Worm (Caenorhabditis elegans) whole organism, L4/young adult: ENCODE results near the gene cyp-33C4.

Source experiments
- W03F9.2 ChIP-seq: fragments of 150-350 bp; optimal IDR thresholded peaks from 2 replicates; lab custom pipeline; 2014; ENCODE audit warnings: missing biosample characterization, missing genetic modification characterization
- dao-5 ChIP-seq: sonication (generic microtip); optimal IDR thresholded peaks from 2 replicates; lab custom pipeline; 2016; ENCODE audit warnings: missing genotype, missing genetic modification characterization, moderate library complexity, missing compliant biosample characterization
- him-1 ChIP-seq: sonication (generic microtip); optimal IDR thresholded peaks from 2 replicates; lab custom pipeline; 2016; ENCODE audit warnings: missing genotype, missing genetic modification reagents, missing genetic modification characterization, missing compliant biosample characterization

The cyp-33C4 gene

ce11 chrV:2214428-2215038 lies 21.4 kb upstream of the cyp-33C4 start, which contains the start of gene nhr-184:
nhr-184 (minus strand) TSS chrV:2214478.
- no peak for TF ChIP-seq him-1
- peak; percentile 33 for TF ChIP-seq W03F9.2 (tag; lab: Kevin White, UChicago)
- no peak for TF ChIP-seq dao-5 (tag; lab: Kevin White, UChicago)

- TF ChIP-seq him-1: no peak
- TF ChIP-seq dao-5 (tag; lab: Kevin White, UChicago): no peak
- TF ChIP-seq W03F9.2 (tag; lab: Kevin White, UChicago): no peak
Observed at ce11 chrV:2215352-2215751, 20.6 kb upstream of the cyp-33C4 start, which contains the start of gene nstp-8. nstp-8 (plus strand) TSS chrV:2215652.

- no peak for TF ChIP-seq dao-5 (tag; lab: Kevin White, UChicago)
- no peak for TF ChIP-seq W03F9.2 (tag; lab: Kevin White, UChicago)
- TF ChIP-seq him-1: no peak
Observed at ce11 chrV:2216927-2217326, 19.0 kb upstream of the cyp-33C4 start.

ce11 chrV:2218803-2219202 lies 17.1 kb upstream of the cyp-33C4 start, which contains the start of gene nhr-56:
nhr-56 (plus strand) TSS chrV:2219004.
- TF ChIP-seq dao-5 (tag; lab: Kevin White, UChicago) (no peak), W03F9.2 (tag; lab: Kevin White, UChicago) (no peak), him-1 (no peak)

- TF ChIP-seq W03F9.2 (tag; lab: Kevin White, UChicago): no peak
- no peak for TF ChIP-seq him-1
- TF ChIP-seq dao-5 (tag; lab: Kevin White, UChicago): no peak
Observed at ce11 chrV:2221764-2222163, 14.2 kb upstream of the cyp-33C4 start, which contains the start of gene nhr-128. nhr-128 (plus strand) TSS chrV:2222064.

ce11 chrV:2225130-2225529 lies 10.8 kb upstream of the cyp-33C4 start, which contains the start of gene nhr-103:
nhr-103 (plus strand) TSS chrV:2225430.
- TF ChIP-seq him-1 (no peak), dao-5 (tag; lab: Kevin White, UChicago) (no peak), W03F9.2 (tag; lab: Kevin White, UChicago) (no peak)

ce11 chrV:2226903-2227302 lies 9.0 kb upstream of the cyp-33C4 start, which contains the start of gene nhr-18:
nhr-18 (plus strand) TSS chrV:2227203.
- TF ChIP-seq W03F9.2 (tag; lab: Kevin White, UChicago): no peak
- TF ChIP-seq him-1: no peak
- no peak for TF ChIP-seq dao-5 (tag; lab: Kevin White, UChicago)

ce11 chrV:2228781-2229180 lies 7.2 kb upstream of the cyp-33C4 start, which contains the start of gene nhr-126:
nhr-126 (plus strand) TSS chrV:2229081.
- TF ChIP-seq W03F9.2 (tag; lab: Kevin White, UChicago) (no peak), him-1 (no peak), dao-5 (tag; lab: Kevin White, UChicago) (no peak)

ce11 chrV:2230912-2231311 lies 5.0 kb upstream of the cyp-33C4 start, which contains the start of gene nhr-134:
nhr-134 (plus strand) TSS chrV:2231223.
- TF ChIP-seq W03F9.2 (tag; lab: Kevin White, UChicago) (no peak), him-1 (no peak), dao-5 (tag; lab: Kevin White, UChicago) (no peak)

- no peak for TF ChIP-seq W03F9.2 (tag; lab: Kevin White, UChicago)
- TF ChIP-seq dao-5 (tag; lab: Kevin White, UChicago): no peak
- no peak for TF ChIP-seq him-1
Observed at ce11 chrV:2233177-2233576, 2.8 kb upstream of the cyp-33C4 start, which contains the start of gene nhr-96. nhr-96 (plus strand) TSS chrV:2233477.

- TF ChIP-seq W03F9.2 (tag; lab: Kevin White, UChicago) (no peak), him-1 (no peak), dao-5 (tag; lab: Kevin White, UChicago) (no peak)
Observed at ce11 chrV:2238012-2238411, 2.1 kb downstream of the cyp-33C4 start.

ce11 chrV:2242630-2243029 lies 6.7 kb downstream of the cyp-33C4 start, which contains the start of gene cyp-33C3:
cyp-33C3 (plus strand) TSS chrV:2242778.
- TF ChIP-seq W03F9.2 (tag; lab: Kevin White, UChicago) (no peak), dao-5 (tag; lab: Kevin White, UChicago) (no peak), him-1 (no peak)

- TF ChIP-seq dao-5 (tag; lab: Kevin White, UChicago) (no peak), him-1 (no peak), W03F9.2 (tag; lab: Kevin White, UChicago) (no peak)
Observed at ce11 chrV:2244751-2245150, 8.8 kb downstream of the cyp-33C4 start, which contains the start of gene cyp-33C5. cyp-33C5 (plus strand) TSS chrV:2245004.

ce11 chrV:2249310-2249709 lies 13.4 kb downstream of the cyp-33C4 start, which contains the start of gene cyp-33C6:
cyp-33C6 (minus strand) TSS chrV:2249410.
- TF ChIP-seq W03F9.2 (tag; lab: Kevin White, UChicago) (no peak), him-1 (no peak), dao-5 (tag; lab: Kevin White, UChicago) (no peak)
